Worm (Caenorhabditis elegans) whole organism, late embryonic: Measurements from ENCODE around the gene Y67D8C.22.

Experiments
- C08G9.2 ChIP-seq: sonication (generic microtip); optimal IDR thresholded peaks from 2 replicates; lab custom pipeline; 2016; ENCODE audit warnings: mild to moderate bottlenecking, missing genetic modification characterization, moderate library complexity, missing compliant biosample characterization
- C38D4.7 ChIP-seq: fragments of 200-800 bp; sonication (Bioruptor generic); optimal IDR thresholded peaks from 2 replicates; lab custom pipeline; 2018; ENCODE audit warnings: mild to moderate bottlenecking, missing genetic modification characterization, moderate library complexity, missing compliant biosample characterization
- Y22D7AL.16 ChIP-seq: sonication (generic microtip); optimal IDR thresholded peaks from 2 replicates; lab custom pipeline; 2016; ENCODE audit warnings: missing genetic modification characterization, missing compliant biosample characterization
- ahr-1 ChIP-seq: sonication (generic microtip); optimal IDR thresholded peaks from 2 replicates; lab custom pipeline; 2016; ENCODE audit warnings: missing genetic modification characterization, missing compliant biosample characterization
- ama-1 ChIP-seq: fragments of 150-350 bp; optimal IDR thresholded peaks from 2 replicates; lab custom pipeline; 2014
- ceh-2 ChIP-seq: sonication (generic microtip); optimal IDR thresholded peaks from 2 replicates; lab custom pipeline; 2016; ENCODE audit warnings: missing genotype, missing genetic modification characterization, missing compliant biosample characterization
- ceh-24 ChIP-seq: sonication (generic microtip); optimal IDR thresholded peaks from 2 replicates; lab custom pipeline; 2016; ENCODE audit warnings: mild to moderate bottlenecking, missing genetic modification characterization, missing compliant biosample characterization
- ceh-31 ChIP-seq: sonication (generic microtip); optimal IDR thresholded peaks from 2 replicates; lab custom pipeline; 2016; ENCODE audit warnings: missing genetic modification characterization, missing compliant biosample characterization
- ceh-45 ChIP-seq: fragments of 200-800 bp; sonication (Bioruptor generic); IDR thresholded peaks from 2 replicates; pipeline ENCODE4 v1.3.6; 2022; ENCODE audit warnings: missing genetic modification reagents, missing genetic modification characterization, missing compliant biosample characterization
- ceh-9 ChIP-seq: sonication (generic microtip); optimal IDR thresholded peaks from 2 replicates; lab custom pipeline; 2016; ENCODE audit warnings: mild to moderate bottlenecking, missing genetic modification characterization, inconsistent platforms, missing compliant biosample characterization
- elt-2 ChIP-seq: sonication (generic microtip); optimal IDR thresholded peaks from 2 replicates; lab custom pipeline; 2016; ENCODE audit warnings: missing genetic modification reagents, missing genetic modification characterization, missing compliant biosample characterization
- elt-4 ChIP-seq: sonication (generic microtip); optimal IDR thresholded peaks from 2 replicates; lab custom pipeline; 2016; ENCODE audit warnings: missing genetic modification characterization, missing compliant biosample characterization
- ets-4 ChIP-seq: sonication (generic microtip); optimal IDR thresholded peaks from 2 replicates; lab custom pipeline; 2016; ENCODE audit warnings: missing genetic modification characterization, missing compliant biosample characterization
- fkh-10 ChIP-seq: fragments of 150-350 bp; optimal IDR thresholded peaks from 2 replicates; lab custom pipeline; 2014; ENCODE audit warnings: missing biosample characterization, missing genetic modification reagents, missing genetic modification characterization
- fkh-6 ChIP-seq: sonication (generic microtip); optimal IDR thresholded peaks from 2 replicates; lab custom pipeline; 2016; ENCODE audit warnings: missing genetic modification characterization, missing compliant biosample characterization
- hlh-13 ChIP-seq: fragments of 200-800 bp; sonication (Bioruptor generic); optimal IDR thresholded peaks from 2 replicates; lab custom pipeline; 2018; ENCODE audit warnings: mild to moderate bottlenecking, missing genetic modification characterization, missing compliant biosample characterization
- hlh-8 ChIP-seq: sonication (generic microtip); optimal IDR thresholded peaks from 2 replicates; lab custom pipeline; 2016; ENCODE audit warnings: missing genotype, missing genetic modification characterization, missing compliant biosample characterization
- nhr-11 ChIP-seq: fragments of 150-350 bp; optimal IDR thresholded peaks from 2 replicates; lab custom pipeline; 2014; ENCODE audit warnings: missing biosample characterization, missing genetic modification characterization
- odd-2 ChIP-seq: sonication (generic microtip); optimal IDR thresholded peaks from 2 replicates; lab custom pipeline; 2017; ENCODE audit warnings: antibody characterized with exemption, mild to moderate bottlenecking, missing genetic modification characterization, missing compliant biosample characterization
- pax-1 ChIP-seq: fragments of 150-350 bp; optimal IDR thresholded peaks from 2 replicates; lab custom pipeline; 2014; ENCODE audit warnings: missing biosample characterization, missing genetic modification characterization
- pros-1 ChIP-seq: fragments of 150-350 bp; optimal IDR thresholded peaks from 2 replicates; lab custom pipeline; 2014; ENCODE audit warnings: missing biosample characterization, missing genetic modification reagents, missing genetic modification characterization
- ref-2 ChIP-seq: sonication (generic microtip); optimal IDR thresholded peaks from 2 replicates; lab custom pipeline; 2016; ENCODE audit warnings: missing genetic modification characterization, missing compliant biosample characterization
- rnt-1 ChIP-seq: sonication (generic microtip); optimal IDR thresholded peaks from 2 replicates; lab custom pipeline; 2016; ENCODE audit warnings: missing genetic modification characterization, missing compliant biosample characterization
- sox-2 ChIP-seq: fragments of 200-800 bp; sonication (Bioruptor generic); IDR thresholded peaks from 2 replicates; pipeline ENCODE4 v1.3.6; 2022; ENCODE audit warnings: missing genetic modification reagents, missing genetic modification characterization, missing compliant biosample characterization
- sox-4 ChIP-seq: sonication (generic microtip); optimal IDR thresholded peaks from 2 replicates; lab custom pipeline; 2017; ENCODE audit warnings: mild to moderate bottlenecking, missing genetic modification characterization, inconsistent platforms, missing compliant biosample characterization
- tbx-2 ChIP-seq: sonication (generic microtip); optimal IDR thresholded peaks from 2 replicates; lab custom pipeline; 2016; ENCODE audit warnings: missing genetic modification characterization, missing compliant biosample characterization
- tbx-7 ChIP-seq: sonication (generic microtip); optimal IDR thresholded peaks from 2 replicates; lab custom pipeline; 2016; ENCODE audit warnings: missing genotype, missing genetic modification characterization, missing compliant biosample characterization
- unc-3 ChIP-seq, 2 experiments: fragments of 200-800 bp in 1 of 2; sonication (Bioruptor generic) in 1 of 2; sonication (generic microtip) in 1 of 2; conservative IDR thresholded peaks in 1 of 2; optimal IDR thresholded peaks in 1 of 2; 2 replicates each; pipeline versions ENCODE4 v1.3.6 to Lab custom; 2016 to 2022; ENCODE audit warnings: missing compliant biosample characterization in 2 of 2, missing genetic modification characterization in 2 of 2, missing genetic modification reagents in 1 of 2
- unc-55 ChIP-seq: sonication (generic microtip); optimal IDR thresholded peaks from 2 replicates; lab custom pipeline; 2017; ENCODE audit warnings: missing biosample characterization, missing genetic modification reagents, missing genetic modification characterization
- zip-5 ChIP-seq: sonication (generic microtip); optimal IDR thresholded peaks from 2 replicates; lab custom pipeline; 2016; ENCODE audit warnings: missing genetic modification characterization, missing compliant biosample characterization

The Y67D8C.22 gene

DNA sequence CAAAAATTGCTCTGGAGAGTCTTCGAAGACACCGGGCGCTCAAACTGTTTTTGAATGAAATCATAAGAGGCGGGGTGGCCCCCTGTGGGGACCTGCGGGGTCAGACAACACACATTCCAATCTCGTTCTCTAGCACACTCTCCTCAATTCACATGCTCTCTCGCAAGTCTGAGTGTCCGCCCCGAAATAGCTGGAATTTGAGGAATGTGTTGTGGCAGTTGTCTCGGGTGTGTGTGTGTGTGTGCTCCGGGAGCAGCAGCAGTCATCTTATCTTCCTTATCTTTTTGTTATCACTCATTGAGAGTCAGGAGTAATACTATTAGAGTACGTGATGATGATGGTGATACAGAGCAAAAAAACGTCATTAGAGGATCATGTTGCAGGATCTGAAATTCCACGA is 46.2 kb downstream of the Y67D8C.22 start:
- no peak for TF ChIP-seq C38D4.7
- TF ChIP-seq ceh-24 (tag; lab: Kevin White, UChicago) = no peak
- no peak for TF ChIP-seq tbx-2
- no peak for TF ChIP-seq pax-1 (tag; lab: Kevin White, UChicago)
- peak; percentile 15 for TF ChIP-seq unc-55 (GFP tag; lab: Kevin White, UChicago)
- peak; percentile 66 for TF ChIP-seq elt-2 (tag; lab: Kevin White, UChicago)
- TF ChIP-seq hlh-13 (GFP tag; lab: Kevin White, UChicago) = no peak
- TF ChIP-seq ref-2 (tag; lab: Kevin White, UChicago) = peak; percentile 37

DNA sequence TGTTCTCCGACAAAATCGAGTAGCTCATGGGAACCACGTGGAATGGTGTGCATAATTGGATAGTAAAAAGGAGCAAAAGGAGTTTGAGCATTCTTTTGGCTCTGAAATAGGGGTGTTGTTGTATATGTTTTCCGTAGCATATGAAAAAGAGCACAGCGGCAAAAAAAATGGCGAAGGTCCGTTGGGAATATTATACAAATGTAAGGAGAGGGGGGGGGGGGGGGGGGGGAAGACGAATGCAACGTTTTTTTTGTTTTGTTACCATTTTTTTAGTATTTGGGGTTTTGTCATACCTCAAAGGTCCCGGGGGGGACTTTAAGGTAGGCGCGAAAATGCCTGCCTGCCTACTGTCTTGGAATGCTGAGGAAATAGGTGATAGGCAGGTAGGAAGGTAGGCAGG is 47.3 kb downstream of the Y67D8C.22 start, which contains the start of gene ndnf-1:
ndnf-1 (minus strand) TSS at position 101 of the 400 bp plus-strand sequence.
- TF ChIP-seq ahr-1 (tag; lab: Kevin White, UChicago) = no peak
- TF ChIP-seq sox-2 (GFP tag; lab: Robert Waterston, UW) = no peak
- TF ChIP-seq Y22D7AL.16 (tag; lab: Kevin White, UChicago) = no peak
- no peak for TF ChIP-seq ceh-45
- TF ChIP-seq hlh-8 (tag; lab: Kevin White, UChicago) = no peak
- no peak for TF ChIP-seq ceh-9 (tag; lab: Kevin White, UChicago)
- no peak for TF ChIP-seq sox-4 (tag; lab: Kevin White, UChicago)
- no peak for TF ChIP-seq C08G9.2 (tag; lab: Kevin White, UChicago)
- no peak for TF ChIP-seq unc-3 (GFP tag; conservative IDR thresholded peaks at IDR 0.05; lab: Robert Waterston, UW)
- TF ChIP-seq unc-3 (tag; optimal IDR thresholded peaks at IDR 0.05; lab: Kevin White, UChicago) = no peak
- no peak for TF ChIP-seq odd-2
- no peak for TF ChIP-seq ceh-2
- no peak for TF ChIP-seq tbx-7
- TF ChIP-seq ama-1 = no peak
- no peak for TF ChIP-seq pax-1 (tag; lab: Kevin White, UChicago)
- no peak for TF ChIP-seq pros-1 (tag; lab: Kevin White, UChicago)
- no peak for TF ChIP-seq ets-4 (tag; lab: Kevin White, UChicago)
- TF ChIP-seq zip-5 (tag; lab: Kevin White, UChicago) = no peak
- TF ChIP-seq elt-4 = no peak
- no peak for TF ChIP-seq ceh-31

DNA sequence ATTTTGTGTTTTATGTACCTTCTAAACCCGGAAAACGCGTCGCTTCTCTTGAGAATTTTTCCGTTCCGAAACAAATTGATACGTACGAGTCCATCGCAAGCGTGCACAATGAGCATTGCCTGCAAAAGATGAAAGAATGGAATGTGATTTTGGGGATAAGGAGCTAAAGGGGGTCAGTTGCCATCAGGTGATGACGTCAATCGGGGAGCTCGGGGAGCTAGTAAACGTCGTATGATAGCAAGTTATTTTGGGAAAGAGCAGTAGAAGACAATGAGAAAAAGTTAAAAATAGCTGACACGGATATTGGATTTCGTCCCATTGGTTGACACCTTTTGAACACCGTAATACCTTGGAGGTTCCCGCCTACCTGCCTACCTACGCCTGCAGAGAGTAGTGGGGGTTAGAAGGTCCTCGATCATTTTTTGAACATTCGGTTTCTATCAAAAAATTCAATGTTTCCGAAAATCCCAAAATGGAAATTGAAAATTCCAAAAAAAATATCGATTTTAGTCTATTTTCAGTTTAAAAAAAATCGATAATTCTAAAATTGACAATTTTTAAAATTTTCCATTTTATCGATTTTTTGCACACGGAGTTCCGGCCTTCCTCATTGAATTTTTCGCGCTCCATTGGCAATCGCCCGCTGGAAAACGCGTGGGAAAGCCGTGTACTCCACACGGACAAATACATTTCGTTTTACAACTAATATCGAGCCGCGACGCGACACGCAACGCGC is 50.1 kb downstream of the Y67D8C.22 start:
- TF ChIP-seq fkh-10 (GFP tag; lab: Kevin White, UChicago) (no peak), nhr-11 (tag; lab: Kevin White, UChicago) (no peak), rnt-1 (tag; lab: Kevin White, UChicago) (no peak), ceh-45 (no peak), zip-5 (tag; lab: Kevin White, UChicago) (no peak), fkh-6 (tag; lab: Kevin White, UChicago) (no peak), Y22D7AL.16 (tag; lab: Kevin White, UChicago) (no peak)
